Fruit fly (Drosophila melanogaster): Measurements from ENCODE around the gene Dyro.

Dyro gene

DNA sequence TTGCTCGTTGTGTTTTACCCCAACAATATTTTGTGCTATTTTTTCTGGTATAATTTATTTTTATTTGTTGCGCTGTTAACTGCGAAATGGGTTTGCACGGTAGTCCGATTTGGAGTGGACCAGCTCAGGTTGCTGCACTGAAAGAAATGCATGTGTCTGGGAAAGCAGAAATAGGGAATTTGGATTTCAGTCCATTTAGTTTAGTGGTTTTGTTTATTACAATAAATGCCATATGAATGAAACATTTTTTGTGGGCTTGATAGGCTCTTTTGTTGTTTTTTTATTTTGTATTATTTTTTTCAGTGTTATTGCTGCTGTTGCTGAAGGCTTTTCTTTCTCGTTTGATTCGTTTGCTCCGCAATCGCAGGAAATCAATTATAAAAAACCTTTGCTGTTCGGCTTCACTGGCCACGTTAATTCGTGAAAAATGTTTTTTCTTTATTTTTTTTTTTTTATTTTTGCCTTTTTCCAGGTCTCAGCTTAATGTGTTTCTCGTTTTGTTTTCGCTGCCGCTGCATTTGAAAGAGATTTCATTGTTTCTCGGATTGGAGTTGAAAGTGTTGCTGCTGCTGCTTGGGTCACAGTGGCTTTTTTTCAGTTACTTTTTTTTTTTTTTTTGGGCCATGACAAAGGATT is 30.1 kb upstream of the Dyro start (continued):
- TF ChIP-seq TFAM (GFP tag; optimal IDR thresholded peaks at IDR 0.05) (peak; percentile 52), CG32532 (GFP tag; IDR thresholded peaks at IDR 0.05) (peak; percentile 67), br (optimal IDR thresholded peaks at IDR 0.05) (no peak), CG8089 (GFP tag; optimal IDR thresholded peaks at IDR 0.05) (peak; percentile 82), Hr51 (GFP tag; optimal IDR thresholded peaks at IDR 0.05) (peak; percentile 53 to 77), CkIIα-i1 (GFP tag; IDR thresholded peaks at IDR 0.05) (no peak), Awh (GFP tag; IDR thresholded peaks at IDR 0.05) (peak; percentile 50; the same call in 1 of the 2 replicates), HHEX (GFP tag; optimal IDR thresholded peaks at IDR 0.05) (peak; percentile 61), CG18011 (GFP tag; optimal IDR thresholded peaks at IDR 0.05) (peak; percentile 4), trem (tag; optimal IDR thresholded peaks at IDR 0.05) (peak; percentile 75), dati (GFP tag; IDR thresholded peaks at IDR 0.05) (no peak), usp (GFP tag; optimal IDR thresholded peaks at IDR 0.05) (no peak), YL-1 (GFP tag; optimal IDR thresholded peaks at IDR 0.05) (no peak), gcm (GFP tag; optimal IDR thresholded peaks at IDR 0.05) (peak; percentile 53), zfh2 (GFP tag; optimal IDR thresholded peaks at IDR 0.05) (no peak), Blimp-1 (GFP tag; optimal IDR thresholded peaks at IDR 0.05) (peak; percentile 72), bsh (GFP tag; optimal IDR thresholded peaks at IDR 0.05) (peak; percentile 82 to 83), dm (GFP tag; optimal IDR thresholded peaks at IDR 0.05) (peak; percentile 43), Sry-δ (GFP tag; optimal IDR thresholded peaks at IDR 0.05) (peak; percentile 47), CG10267 (tag; optimal IDR thresholded peaks at IDR 0.05) (peak; percentile 73), jigr1 (GFP tag; IDR thresholded peaks at IDR 0.05) (peak; percentile 60; the same call in 2 of the 3 replicates), Hr78 (GFP tag; optimal IDR thresholded peaks at IDR 0.05) (no peak), Hsf (GFP tag; optimal IDR thresholded peaks at IDR 0.05) (peak; percentile 79), sqz (GFP tag; optimal IDR thresholded peaks at IDR 0.05) (peak; percentile 50), CG15011 (GFP tag; optimal IDR thresholded peaks at IDR 0.05) (peak; percentile 51), pb (GFP tag; optimal IDR thresholded peaks at IDR 0.05) (peak; percentile 66), scrt (GFP tag; optimal IDR thresholded peaks at IDR 0.05) (peak; percentile 56), ewg (GFP tag; optimal IDR thresholded peaks at IDR 0.05) (peak; percentile 59), cwo (GFP tag; optimal IDR thresholded peaks at IDR 0.05) (peak; percentile 46), zen (tag; optimal IDR thresholded peaks at IDR 0.05) (peak; percentile 84), da (GFP tag; optimal IDR thresholded peaks at IDR 0.05) (peak; percentile 71), Ravus (GFP tag; IDR thresholded peaks at IDR 0.05) (peak; percentile 19; the same call in 1 of the 2 replicates), prd (optimal IDR thresholded peaks at IDR 0.05) (no peak), prd (GFP tag; IDR thresholded peaks at IDR 0.05) (peak; percentile 89), zf30C (GFP tag; optimal IDR thresholded peaks at IDR 0.05) (peak; percentile 56), E2f2 (GFP tag; IDR thresholded peaks at IDR 0.05) (peak; percentile 40; the same call in 1 of the 2 replicates), ranshi (GFP tag; IDR thresholded peaks at IDR 0.05) (peak; percentile 67), ham (GFP tag; IDR thresholded peaks at IDR 0.05) (no peak), Ets65A (GFP tag) (peak; percentile 97), NFAT (GFP tag; IDR thresholded peaks at IDR 0.05) (0 out of 2 replicates have a peak, but pooled peaks have one; percentile 23), kni (GFP tag; optimal IDR thresholded peaks at IDR 0.05) (no peak), Sox102F (GFP tag; optimal IDR thresholded peaks at IDR 0.05) (peak; percentile 86), lab (GFP tag; optimal IDR thresholded peaks at IDR 0.05) (peak; percentile 76), abd-A (tag; optimal IDR thresholded peaks at IDR 0.05) (no peak), croc (GFP tag; conservative IDR thresholded peaks at IDR 0.05) (peak; percentile 67), ash1 (GFP tag; optimal IDR thresholded peaks at IDR 0.05) (no peak), pum (GFP tag; optimal IDR thresholded peaks at IDR 0.05) (peak; percentile 66), CG14860 (GFP tag; IDR thresholded peaks at IDR 0.05; ENCODE audit: partially characterized antibody) (no peak), CG11456 (GFP tag; IDR thresholded peaks at IDR 0.05) (peak; percentile 65; the same call in 2 of the 3 replicates)

Measured in whole organism, embryonic.